Worm (Caenorhabditis elegans): ENCODE measurements around the gene bus-8A.

DNA sequence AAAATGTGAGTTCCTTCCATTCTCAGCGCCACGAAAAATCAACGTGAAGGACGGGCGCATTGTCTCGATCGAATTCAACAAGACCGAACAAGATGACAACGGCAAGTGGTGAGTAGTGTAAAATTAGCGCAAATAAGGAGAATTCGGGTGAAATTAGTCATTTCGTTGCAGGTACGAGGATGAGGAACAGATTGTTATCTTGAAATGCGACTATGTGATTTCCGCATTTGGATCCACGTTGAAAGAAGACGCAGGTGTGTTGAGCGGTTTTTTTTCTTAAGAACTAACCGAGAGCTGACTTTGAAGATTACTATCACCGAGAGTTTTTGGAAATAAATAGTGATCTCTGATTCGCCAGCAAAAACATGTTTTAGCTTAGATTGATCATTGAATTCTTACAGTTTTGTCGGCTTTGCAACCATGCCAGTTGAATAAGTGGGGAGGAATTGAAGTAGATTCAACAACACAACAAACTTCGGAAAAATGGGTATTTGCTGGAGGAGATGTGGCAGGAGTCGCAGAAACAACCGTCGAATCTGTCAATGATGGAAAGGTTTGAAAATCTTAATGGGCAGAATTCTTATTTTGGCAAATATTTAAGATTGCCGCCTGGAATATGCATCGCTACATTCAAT lies 22.5 kb upstream of the bus-8A start:
- TF ChIP-seq ama-1 (optimal IDR thresholded peaks at IDR 0.05) (no peak), ama-1 (GFP tag; optimal IDR thresholded peaks at IDR 0.05) (no peak), snpc-3.4 (tag; optimal IDR thresholded peaks at IDR 0.05) (no peak), F57A8.1 (GFP tag; optimal IDR thresholded peaks at IDR 0.05) (no peak), rec-8 (tag; optimal IDR thresholded peaks at IDR 0.05) (no peak), ceh-40 (GFP tag; IDR thresholded peaks at IDR 0.05) (no peak)

Measured in whole organism, young adult.